Worm (Caenorhabditis elegans) whole organism, L1 larva: Measurements from ENCODE around the gene ZK896.4.

Source experiments
- C04F5.9 ChIP-seq: sonication (generic microtip); optimal IDR thresholded peaks from 2 replicates; lab custom pipeline; 2016; ENCODE audit warnings: missing genetic modification characterization, missing compliant biosample characterization
- F16B12.6 ChIP-seq: fragments of 150-350 bp; optimal IDR thresholded peaks from 2 replicates; lab custom pipeline; 2014; ENCODE audit warnings: missing biosample characterization, missing genetic modification characterization
- Y116A8C.19 ChIP-seq: sonication (generic microtip); optimal IDR thresholded peaks from 2 replicates; lab custom pipeline; 2016; ENCODE audit warnings: missing compliant biosample characterization, missing genetic modification characterization, borderline replicate concordance
- aha-1 ChIP-seq: fragments of 150-350 bp; optimal IDR thresholded peaks from 2 replicates; lab custom pipeline; 2014; ENCODE audit warnings: missing biosample characterization, missing genetic modification characterization
- ceh-8 ChIP-seq: fragments of 200-800 bp; sonication (Bioruptor generic); optimal IDR thresholded peaks from 2 replicates; lab custom pipeline; 2018; ENCODE audit warnings: mild to moderate bottlenecking, missing genetic modification characterization, moderate library complexity, missing compliant biosample characterization
- ceh-82 ChIP-seq, 3 experiments: fragments of 150-350 bp in 1 of 3; sonication (generic microtip) in 2 of 3; optimal IDR thresholded peaks; 2 replicates each; lab custom pipeline; 2014 to 2017; ENCODE audit warnings: missing biosample characterization in 3 of 3, missing genetic modification characterization in 3 of 3
- ceh-90 ChIP-seq: sonication (generic microtip); optimal IDR thresholded peaks from 2 replicates; lab custom pipeline; 2016; ENCODE audit warnings: missing genetic modification characterization, missing compliant biosample characterization
- ces-1 ChIP-seq: fragments of 150-350 bp; optimal IDR thresholded peaks from 2 replicates; lab custom pipeline; 2014; ENCODE audit warnings: missing biosample characterization, missing genetic modification reagents, missing genetic modification characterization
- dpl-1 ChIP-seq, 3 experiments: fragments of 150-350 bp in 2 of 3; sonication (generic microtip) in 1 of 3; optimal IDR thresholded peaks; 2 replicates each; lab custom pipeline; 2014 to 2017; ENCODE audit warnings: missing biosample characterization in 3 of 3, missing genetic modification characterization in 3 of 3, missing genetic modification reagents in 3 of 3
- dsc-1 ChIP-seq: sonication (generic microtip); optimal IDR thresholded peaks from 2 replicates; lab custom pipeline; 2016; ENCODE audit warnings: mild to moderate bottlenecking, missing genetic modification characterization, missing compliant biosample characterization
- efl-1 ChIP-seq, 4 experiments: fragments of 150-350 bp; optimal IDR thresholded peaks in 3 of 4; peaks in 1 of 4; 1 replicate in 1 of 4; 2 replicates in 3 of 4; lab custom pipeline; 2014; ENCODE audit warnings: missing biosample characterization in 2 of 4, missing genetic modification characterization in 2 of 4, missing genetic modification reagents in 2 of 4
- egl-27 ChIP-seq, 2 experiments: fragments of 150-350 bp in 1 of 2; sonication (generic microtip); optimal IDR thresholded peaks; 3 replicates each; lab custom pipeline; 2017 to 2018; ENCODE audit warnings: missing biosample characterization in 2 of 2, missing genetic modification characterization in 2 of 2, missing genetic modification reagents in 2 of 2
- elt-2 ChIP-seq: sonication (generic microtip); optimal IDR thresholded peaks from 2 replicates; lab custom pipeline; 2016; ENCODE audit warnings: missing genetic modification characterization, mild to moderate bottlenecking, inconsistent platforms, missing compliant biosample characterization, missing genetic modification reagents
- fkh-10 ChIP-seq: sonication (generic microtip); optimal IDR thresholded peaks from 2 replicates; lab custom pipeline; 2017; ENCODE audit warnings: missing biosample characterization, missing genetic modification reagents, missing genetic modification characterization
- fkh-8 ChIP-seq: sonication (generic microtip); optimal IDR thresholded peaks from 2 replicates; lab custom pipeline; 2016; ENCODE audit warnings: mild to moderate bottlenecking, missing genetic modification characterization, missing compliant biosample characterization
- grh-1 ChIP-seq: fragments of 200-800 bp; sonication (Bioruptor generic); IDR thresholded peaks from 2 replicates; pipeline ENCODE4 v1.3.6; 2022; ENCODE audit warnings: missing genetic modification reagents, missing genetic modification characterization, missing compliant biosample characterization
- hlh-4 ChIP-seq: sonication (generic microtip); optimal IDR thresholded peaks from 2 replicates; lab custom pipeline; 2016; ENCODE audit warnings: mild to moderate bottlenecking, missing genetic modification characterization, missing compliant biosample characterization
- hpl-2 ChIP-seq: fragments of 150-350 bp; optimal IDR thresholded peaks from 2 replicates; lab custom pipeline; 2014; ENCODE audit warnings: missing biosample characterization, missing genetic modification reagents, missing genetic modification characterization
- irx-1 ChIP-seq: sonication (generic microtip); optimal IDR thresholded peaks from 2 replicates; lab custom pipeline; 2016; ENCODE audit warnings: missing genetic modification characterization, missing compliant biosample characterization
- lin-14 ChIP-seq: fragments of 200-800 bp; sonication (Bioruptor generic); optimal IDR thresholded peaks from 2 replicates; lab custom pipeline; 2018; ENCODE audit warnings: mild to moderate bottlenecking, missing genetic modification characterization, moderate library complexity, missing compliant biosample characterization
- lin-15B ChIP-seq: fragments of 150-350 bp; sonication (generic microtip); optimal IDR thresholded peaks from 3 replicates; lab custom pipeline; 2014; ENCODE audit warnings: missing biosample characterization, missing genetic modification characterization
- lin-35 ChIP-seq, 2 experiments: fragments of 150-350 bp; optimal IDR thresholded peaks; 2 replicates each; lab custom pipeline; 2014; ENCODE audit warnings: missing biosample characterization in 2 of 2, missing genetic modification characterization in 2 of 2, missing genetic modification reagents in 2 of 2
- lir-3 ChIP-seq: sonication (generic microtip); optimal IDR thresholded peaks from 2 replicates; lab custom pipeline; 2016; ENCODE audit warnings: mild to moderate bottlenecking, missing genetic modification characterization, moderate library complexity, missing compliant biosample characterization; ENCODE audit not compliant: poor library complexity
- lsy-2 ChIP-seq, 2 experiments: fragments of 150-350 bp; optimal IDR thresholded peaks; 2 replicates each; lab custom pipeline; 2014; ENCODE audit warnings: missing biosample characterization in 2 of 2, missing genetic modification characterization in 2 of 2
- mep-1 ChIP-seq: fragments of 150-350 bp; optimal IDR thresholded peaks from 2 replicates; lab custom pipeline; 2014; ENCODE audit warnings: missing biosample characterization, missing genetic modification characterization
- nhr-12 ChIP-seq: sonication (generic microtip); optimal IDR thresholded peaks from 2 replicates; lab custom pipeline; 2017; ENCODE audit warnings: missing biosample characterization, missing genetic modification characterization
- nhr-28 ChIP-seq: fragments of 150-350 bp; optimal IDR thresholded peaks from 2 replicates; lab custom pipeline; 2014; ENCODE audit warnings: missing biosample characterization, missing genetic modification characterization
- nhr-47 ChIP-seq: sonication (generic microtip); optimal IDR thresholded peaks from 2 replicates; lab custom pipeline; 2016; ENCODE audit warnings: mild to moderate bottlenecking, missing genetic modification characterization, moderate library complexity, missing compliant biosample characterization
- nhr-71 ChIP-seq: sonication (generic microtip); optimal IDR thresholded peaks from 2 replicates; lab custom pipeline; 2016; ENCODE audit warnings: mild to moderate bottlenecking, missing genetic modification characterization, moderate library complexity, missing compliant biosample characterization
- pax-3 ChIP-seq: fragments of 200-800 bp; sonication (Bioruptor generic); optimal IDR thresholded peaks from 2 replicates; lab custom pipeline; 2018; ENCODE audit warnings: mild to moderate bottlenecking, missing genetic modification characterization, moderate library complexity, missing compliant biosample characterization
- rnt-1 ChIP-seq: sonication (generic microtip); optimal IDR thresholded peaks from 2 replicates; lab custom pipeline; 2016; ENCODE audit warnings: mild to moderate bottlenecking, missing genetic modification characterization, moderate library complexity, missing compliant biosample characterization
- skn-1 ChIP-seq: fragments of 150-350 bp; optimal IDR thresholded peaks from 2 replicates; lab custom pipeline; 2014; ENCODE audit warnings: missing biosample characterization, missing genetic modification characterization
- swsn-7 ChIP-seq: sonication (generic microtip); optimal IDR thresholded peaks from 2 replicates; lab custom pipeline; 2016; ENCODE audit warnings: missing genetic modification characterization, missing compliant biosample characterization
- unc-98 ChIP-seq: fragments of 200-800 bp; sonication (Bioruptor generic); IDR thresholded peaks from 2 replicates; pipeline ENCODE4 v1.3.6; 2022; ENCODE audit warnings: missing genetic modification characterization, missing compliant biosample characterization
- ztf-11 ChIP-seq, 2 experiments: sonication (generic microtip); optimal IDR thresholded peaks; 2 replicates each; lab custom pipeline; 2016 to 2017; ENCODE audit warnings: missing genetic modification characterization in 2 of 2, missing biosample characterization in 1 of 2, missing compliant biosample characterization in 1 of 2

The ZK896.4 gene

DNA sequence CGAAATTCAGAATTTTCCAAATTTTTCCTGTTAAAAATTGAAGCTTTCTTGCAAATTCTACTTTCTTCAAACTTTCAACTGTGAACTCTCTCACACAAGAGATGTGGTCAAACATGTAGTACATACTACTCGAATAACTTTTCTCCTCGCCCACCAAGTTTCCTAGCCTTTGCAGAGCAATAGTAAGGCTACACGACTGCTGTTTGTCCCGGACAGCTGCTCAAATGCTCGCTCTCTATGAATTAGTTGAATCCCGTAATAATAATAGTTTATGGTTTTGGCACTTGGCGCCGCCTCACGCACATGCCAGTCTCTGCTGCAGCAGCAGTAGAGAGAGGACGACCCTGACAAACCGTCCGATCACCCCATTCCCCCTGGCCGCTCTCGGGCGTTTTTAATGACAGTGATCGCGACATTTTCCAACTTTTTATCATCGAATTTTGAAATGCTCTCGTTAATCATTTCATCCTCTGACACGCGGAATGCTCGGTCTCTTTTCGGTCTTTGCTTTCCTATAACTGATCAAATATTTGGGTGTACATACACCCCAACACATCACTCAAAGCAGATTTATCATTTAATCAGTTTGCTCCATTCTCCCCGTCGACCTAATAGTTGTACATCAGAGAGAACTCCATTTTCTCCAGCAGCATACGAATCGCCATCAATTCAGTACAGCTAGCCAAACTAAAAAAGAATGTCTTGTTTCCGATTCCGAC is 49.2 kb downstream of the ZK896.4 start:
- TF ChIP-seq nhr-28 (tag; lab: Kevin White, UChicago) (no peak), ceh-82 (tag; optimal IDR thresholded peaks at IDR 0.05; lab: Kevin White, UChicago) (no peak), hlh-4 (no peak), pax-3 (tag; lab: Kevin White, UChicago) (no peak), lin-35 (GFP tag; optimal IDR thresholded peaks at IDR 0.05; lab: Kevin White, UChicago) (peak in 1 of 2 experiments; percentile 3), dsc-1 (no peak), nhr-47 (tag; lab: Kevin White, UChicago) (no peak), fkh-8 (no peak), F16B12.6 (tag; lab: Kevin White, UChicago) (no peak), egl-27 (tag; optimal IDR thresholded peaks at IDR 0.05; lab: Kevin White, UChicago) (no peak), rnt-1 (tag; lab: Kevin White, UChicago) (peak; percentile 25), elt-2 (tag; lab: Kevin White, UChicago) (peak; percentile 24), efl-1 (optimal IDR thresholded peaks at IDR 0.05; lab: Kevin White, UChicago) (no peak), efl-1 (GFP tag; optimal IDR thresholded peaks at IDR 0.05 in 1 of 2; lab: Kevin White, UChicago) (peak in 1 of 2 experiments; percentile 92), nhr-71 (peak; percentile 25)

DNA sequence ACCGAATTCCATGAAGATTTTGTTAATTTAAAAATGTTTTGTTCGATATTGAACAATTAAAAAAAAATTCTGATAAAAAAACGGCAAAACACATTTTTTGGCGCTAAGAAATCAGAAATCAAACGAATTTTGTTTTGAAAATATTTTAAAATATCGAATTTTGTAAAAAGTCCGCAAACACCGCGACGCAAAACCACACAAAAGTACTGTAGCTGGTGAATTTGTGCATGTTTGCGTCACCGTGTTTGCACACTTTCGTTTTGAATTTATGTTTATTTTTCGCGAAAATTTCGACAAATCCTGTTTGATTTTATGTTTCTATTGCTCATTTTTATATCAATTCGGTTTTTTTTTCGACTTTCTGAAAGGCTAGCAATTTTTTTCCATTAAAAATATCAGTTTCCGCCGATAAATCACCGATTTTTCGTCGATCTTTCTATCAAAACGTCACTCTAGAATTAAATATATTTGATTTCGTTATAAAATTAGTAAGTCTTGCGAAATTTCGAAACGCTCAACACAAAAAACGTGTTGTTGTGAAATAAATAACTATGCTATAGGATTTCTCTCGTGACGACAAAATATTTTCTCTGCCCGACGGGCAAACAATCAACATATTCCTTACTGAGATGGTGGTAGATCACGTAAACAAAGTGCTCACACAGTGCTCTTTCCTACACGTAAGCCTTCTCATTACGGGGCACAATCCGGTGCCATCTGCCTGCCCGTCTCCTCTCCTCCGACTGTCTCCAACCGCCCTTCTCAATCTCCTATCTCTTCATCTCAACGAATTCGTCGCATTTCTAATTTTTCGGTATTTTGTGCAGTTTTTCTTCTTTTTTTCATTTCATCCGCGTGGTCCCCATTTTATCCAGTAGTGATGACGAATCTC is 51.2 kb downstream of the ZK896.4 start:
- TF ChIP-seq lir-3 (no peak), hpl-2 (GFP tag; lab: Kevin White, UChicago) (peak; percentile 12), F16B12.6 (tag; lab: Kevin White, UChicago) (peak; percentile 65), nhr-12 (tag; lab: Kevin White, UChicago) (no peak), aha-1 (tag; lab: Kevin White, UChicago) (no peak), lsy-2 (tag; optimal IDR thresholded peaks at IDR 0.05; lab: Kevin White, UChicago) (peak; percentile 38 to 74), efl-1 (optimal IDR thresholded peaks at IDR 0.05; lab: Kevin White, UChicago) (peak in 1 of 2 experiments; percentile 67), efl-1 (GFP tag; optimal IDR thresholded peaks at IDR 0.05 in 1 of 2; lab: Kevin White, UChicago) (peak; percentile 37 to 91), ceh-8 (GFP tag; lab: Kevin White, UChicago) (no peak), ceh-90 (tag; lab: Kevin White, UChicago) (no peak), skn-1 (peak; percentile 9), dpl-1 (GFP tag; optimal IDR thresholded peaks at IDR 0.05; lab: Kevin White, UChicago) (peak in 1 of 3 experiments; percentile 15), lin-14 (GFP tag; lab: Kevin White, UChicago) (peak; percentile 48), elt-2 (tag; lab: Kevin White, UChicago) (no peak), dsc-1 (no peak), ces-1 (GFP tag; lab: Kevin White, UChicago) (no peak), mep-1 (no peak), pax-3 (tag; lab: Kevin White, UChicago) (no peak), fkh-10 (no peak)
- TF ChIP-seq, all 84 proteins: peak for 7

- TF ChIP-seq lir-3 (no peak), efl-1 (optimal IDR thresholded peaks at IDR 0.05; lab: Kevin White, UChicago) (no peak), efl-1 (GFP tag; optimal IDR thresholded peaks at IDR 0.05 in 1 of 2; lab: Kevin White, UChicago) (peak in 1 of 2 experiments; percentile 41), fkh-8 (peak; percentile 6), pax-3 (tag; lab: Kevin White, UChicago) (no peak), Y116A8C.19 (tag; lab: Kevin White, UChicago) (no peak), grh-1 (GFP tag; lab: Robert Waterston, UW) (no peak), nhr-28 (tag; lab: Kevin White, UChicago) (no peak), unc-98 (GFP tag; lab: Robert Waterston, UW) (no peak), irx-1 (tag; lab: Kevin White, UChicago) (no peak), lin-15B (no peak), ztf-11 (tag; optimal IDR thresholded peaks at IDR 0.05; lab: Kevin White, UChicago) (no peak), lin-14 (GFP tag; lab: Kevin White, UChicago) (peak; percentile 50), C04F5.9 (tag; lab: Kevin White, UChicago) (no peak), swsn-7 (tag; lab: Kevin White, UChicago) (no peak)
Measured at ce11 chrIV:12830829-12831392, 52.2 kb downstream of the ZK896.4 start.
